Worm (Caenorhabditis elegans): ENCODE results near the gene fbxa-201.

ce11 chrV:1943465-1943864 lies 31.7 kb upstream of the fbxa-201 start:
- TF ChIP-seq daf-12 (tag; optimal IDR thresholded peaks at IDR 0.05) (no peak), egl-27 (tag; optimal IDR thresholded peaks at IDR 0.05) (no peak), nhr-102 (tag; optimal IDR thresholded peaks at IDR 0.05) (no peak), ces-1 (GFP tag; optimal IDR thresholded peaks at IDR 0.05) (no peak), mxl-3 (GFP tag; optimal IDR thresholded peaks at IDR 0.05) (no peak), hlh-30 (tag; optimal IDR thresholded peaks at IDR 0.05; ENCODE audit: insufficient read depth) (peak; percentile 11), zag-1 (tag; optimal IDR thresholded peaks at IDR 0.05) (no peak), ZK546.5 (tag; optimal IDR thresholded peaks at IDR 0.05) (no peak), nhr-77 (tag; optimal IDR thresholded peaks at IDR 0.05) (no peak), nhr-237 (tag; optimal IDR thresholded peaks at IDR 0.05) (no peak)

All from whole organism, L4 larva.